Worm (Caenorhabditis elegans) whole organism, mixed stage, embryonic: ENCODE measurements around the gene ZC15.10.

Experiments
- mls-2 ChIP-seq: sonication (generic microtip); optimal IDR thresholded peaks from 2 replicates; lab custom pipeline; 2016; ENCODE audit warnings: mild to moderate bottlenecking, missing genetic modification characterization, moderate library complexity, missing compliant biosample characterization
- nhr-12 ChIP-seq: fragments of 150-350 bp; optimal IDR thresholded peaks from 2 replicates; lab custom pipeline; 2014; ENCODE audit warnings: missing biosample characterization, missing genetic modification characterization
- nhr-237 ChIP-seq: fragments of 150-350 bp; optimal IDR thresholded peaks from 2 replicates; lab custom pipeline; 2014; ENCODE audit warnings: missing biosample characterization, missing genetic modification characterization
- nhr-76 ChIP-seq: sonication (generic microtip); optimal IDR thresholded peaks from 2 replicates; lab custom pipeline; 2017; ENCODE audit warnings: missing biosample characterization, missing genetic modification characterization
- tbx-8 ChIP-seq: fragments of 200-800 bp; sonication (Bioruptor generic); optimal IDR thresholded peaks from 2 replicates; lab custom pipeline; 2018; ENCODE audit warnings: mild to moderate bottlenecking, missing genetic modification characterization, moderate library complexity, missing compliant biosample characterization
- unc-120 ChIP-seq: sonication (generic microtip); optimal IDR thresholded peaks from 2 replicates; lab custom pipeline; 2017; ENCODE audit warnings: missing genetic modification characterization, missing compliant biosample characterization; ENCODE audit not compliant: poor library complexity, severe bottlenecking
- unc-39 ChIP-seq: fragments of 150-350 bp; optimal IDR thresholded peaks from 2 replicates; lab custom pipeline; 2014; ENCODE audit warnings: missing biosample characterization, missing genetic modification characterization
- unc-62 ChIP-seq: fragments of 150-350 bp; optimal IDR thresholded peaks from 2 replicates; lab custom pipeline; 2014; ENCODE audit warnings: missing biosample characterization, missing genetic modification reagents, missing genetic modification characterization

DNA sequence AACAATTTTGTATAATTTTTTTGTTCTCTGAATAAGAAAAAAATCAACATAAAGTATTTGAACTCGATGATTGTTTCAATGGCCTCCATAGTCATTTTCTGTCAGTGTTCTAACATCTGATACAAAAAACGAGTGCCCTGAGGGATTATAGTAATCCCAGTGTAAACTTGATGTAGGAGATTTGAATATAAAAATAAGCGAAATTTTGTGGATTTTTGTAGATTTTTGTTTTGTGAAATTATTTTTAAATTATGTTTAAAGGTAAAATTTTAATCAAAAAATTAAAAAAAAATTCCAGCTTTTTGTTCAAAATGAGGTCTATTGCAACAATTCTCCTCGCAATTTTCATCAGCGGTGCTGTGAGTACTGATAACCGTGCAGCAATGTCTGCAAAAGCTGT, 14.9 kb downstream of the ZC15.10 start, which contains the start of gene Y38H6A.1:
- TF ChIP-seq unc-39 (tag; lab: Kevin White, UChicago), result no peak
- TF ChIP-seq mls-2 (tag; lab: Kevin White, UChicago), result no peak
- no peak for TF ChIP-seq unc-120 (tag; lab: Kevin White, UChicago)
- no peak for TF ChIP-seq nhr-237 (tag; lab: Kevin White, UChicago)
- no peak for TF ChIP-seq tbx-8 (GFP tag; lab: Kevin White, UChicago)
- TF ChIP-seq nhr-12, result no peak
- TF ChIP-seq unc-62 (GFP tag; lab: Kevin White, UChicago), result no peak
- no peak for TF ChIP-seq nhr-76 (tag; lab: Kevin White, UChicago)
